Worm (Caenorhabditis elegans) whole organism, L3 larva: ENCODE data around the gene srt-68.
A peak's percentile ranks its signal among the peaks of the same experiment; 100 is the strongest.

ENCODE experiments used
- R02D3.7 ChIP-seq: fragments of 150-350 bp; optimal IDR thresholded peaks from 2 replicates; lab custom pipeline; 2014; ENCODE audit warnings: missing biosample characterization, missing genetic modification characterization
- ZK546.5 ChIP-seq: sonication (generic microtip); optimal IDR thresholded peaks from 2 replicates; lab custom pipeline; 2017; ENCODE audit warnings: missing biosample characterization, missing genetic modification characterization
- aly-2 ChIP-seq: fragments of 150-350 bp; optimal IDR thresholded peaks from 2 replicates; lab custom pipeline; 2014; ENCODE audit warnings: missing biosample characterization, missing genetic modification characterization
- ama-1 ChIP-seq: fragments of 150-350 bp; optimal IDR thresholded peaks from 2 replicates; lab custom pipeline; 2018
- ceh-16 ChIP-seq: sonication (generic microtip); optimal IDR thresholded peaks from 2 replicates; lab custom pipeline; 2017; ENCODE audit warnings: missing biosample characterization, missing genetic modification characterization
- ceh-28 ChIP-seq: fragments of 150-350 bp; optimal IDR thresholded peaks from 2 replicates; lab custom pipeline; 2014; ENCODE audit warnings: missing biosample characterization, missing genetic modification reagents, missing genetic modification characterization
- ceh-82 ChIP-seq: fragments of 150-350 bp; optimal IDR thresholded peaks from 2 replicates; lab custom pipeline; 2014; ENCODE audit warnings: missing biosample characterization, missing genetic modification characterization
- ceh-9 ChIP-seq: sonication (generic microtip); optimal IDR thresholded peaks from 2 replicates; lab custom pipeline; 2018; ENCODE audit warnings: missing biosample characterization, missing genetic modification characterization
- daf-12 ChIP-seq: fragments of 150-350 bp; optimal IDR thresholded peaks from 2 replicates; lab custom pipeline; 2014; ENCODE audit warnings: missing biosample characterization, missing genetic modification reagents, missing genetic modification characterization
- egl-27 ChIP-seq: sonication (generic microtip); optimal IDR thresholded peaks from 4 replicates; lab custom pipeline; 2017; ENCODE audit warnings: missing biosample characterization, missing genetic modification reagents, missing genetic modification characterization
- elt-1 ChIP-seq: fragments of 150-350 bp; optimal IDR thresholded peaks from 2 replicates; lab custom pipeline; 2014; ENCODE audit warnings: missing biosample characterization, missing genetic modification characterization
- elt-2 ChIP-seq: sonication (generic microtip); optimal IDR thresholded peaks from 2 replicates; lab custom pipeline; 2016; ENCODE audit warnings: missing genetic modification reagents, mild to moderate bottlenecking, missing genetic modification characterization, missing compliant biosample characterization
- elt-3 ChIP-seq, 3 experiments: fragments of 150-350 bp in 1 of 3; sonication (generic microtip) in 2 of 3; optimal IDR thresholded peaks; 2 replicates in 2 of 3; 4 replicates in 1 of 3; lab custom pipeline; 2014 to 2017; ENCODE audit warnings: missing biosample characterization in 3 of 3, missing genetic modification characterization in 3 of 3
- eor-1 ChIP-seq, 2 experiments: fragments of 150-350 bp; optimal IDR thresholded peaks; 2 replicates each; lab custom pipeline; 2014 to 2018; ENCODE audit warnings: missing biosample characterization in 2 of 2, missing genetic modification characterization in 2 of 2
- fkh-10 ChIP-seq: sonication (generic microtip); optimal IDR thresholded peaks from 2 replicates; lab custom pipeline; 2017; ENCODE audit warnings: missing biosample characterization, missing genetic modification reagents, missing genetic modification characterization
- fkh-2 ChIP-seq: fragments of 150-350 bp; optimal IDR thresholded peaks from 2 replicates; lab custom pipeline; 2014; ENCODE audit warnings: missing biosample characterization, missing genetic modification reagents, missing genetic modification characterization
- fos-1 ChIP-seq: fragments of 150-350 bp; optimal IDR thresholded peaks from 2 replicates; lab custom pipeline; 2014; ENCODE audit warnings: missing biosample characterization, missing genetic modification characterization
- hmg-11 ChIP-seq: sonication (generic microtip); optimal IDR thresholded peaks from 2 replicates; lab custom pipeline; 2016; ENCODE audit warnings: missing genetic modification characterization, missing compliant biosample characterization
- lin-15B ChIP-seq: fragments of 150-350 bp; optimal IDR thresholded peaks from 2 replicates; lab custom pipeline; 2014; ENCODE audit warnings: missing biosample characterization, missing genetic modification characterization
- lsy-12 ChIP-seq: sonication (generic microtip); optimal IDR thresholded peaks from 2 replicates; lab custom pipeline; 2016; ENCODE audit warnings: mild to moderate bottlenecking, missing genetic modification characterization, missing compliant biosample characterization
- mdl-1 ChIP-seq: fragments of 150-350 bp; optimal IDR thresholded peaks from 2 replicates; lab custom pipeline; 2014; ENCODE audit warnings: missing biosample characterization, missing genetic modification characterization
- mml-1 ChIP-seq: fragments of 150-350 bp; sonication (generic microtip); optimal IDR thresholded peaks from 3 replicates; lab custom pipeline; 2014; ENCODE audit warnings: missing biosample characterization, missing genetic modification characterization
- nfya-1 ChIP-seq: sonication (generic microtip); optimal IDR thresholded peaks from 2 replicates; lab custom pipeline; 2017; ENCODE audit warnings: missing genetic modification characterization, mild to moderate bottlenecking, missing compliant biosample characterization, antibody characterized with exemption, moderate library complexity; ENCODE audit not compliant: insufficient read depth
- nhr-11 ChIP-seq: fragments of 150-350 bp; optimal IDR thresholded peaks from 2 replicates; lab custom pipeline; 2014; ENCODE audit warnings: missing biosample characterization, missing genetic modification characterization
- nhr-23 ChIP-seq: fragments of 150-350 bp; optimal IDR thresholded peaks from 2 replicates; lab custom pipeline; 2014; ENCODE audit warnings: missing biosample characterization, missing genetic modification reagents, missing genetic modification characterization
- nhr-25 ChIP-seq: sonication (generic microtip); optimal IDR thresholded peaks from 2 replicates; lab custom pipeline; 2017; ENCODE audit warnings: missing biosample characterization, missing genetic modification characterization
- nhr-28 ChIP-seq: fragments of 150-350 bp; optimal IDR thresholded peaks from 2 replicates; lab custom pipeline; 2014; ENCODE audit warnings: missing biosample characterization, missing genetic modification characterization
- nhr-43 ChIP-seq: sonication (generic microtip); optimal IDR thresholded peaks from 2 replicates; lab custom pipeline; 2016; ENCODE audit warnings: mild to moderate bottlenecking, missing genetic modification characterization, missing compliant biosample characterization; ENCODE audit not compliant: poor library complexity, severe bottlenecking
- nhr-67 ChIP-seq: fragments of 150-350 bp; optimal IDR thresholded peaks from 2 replicates; lab custom pipeline; 2014; ENCODE audit warnings: missing biosample characterization, missing genetic modification characterization
- nhr-76 ChIP-seq: fragments of 150-350 bp; sonication (generic microtip); optimal IDR thresholded peaks from 5 replicates; lab custom pipeline; 2014; ENCODE audit warnings: missing biosample characterization, missing genetic modification characterization
- nhr-77 ChIP-seq: fragments of 150-350 bp; optimal IDR thresholded peaks from 2 replicates; lab custom pipeline; 2014; ENCODE audit warnings: missing biosample characterization, missing genetic modification characterization
- pha-4 ChIP-seq: fragments of 150-350 bp; optimal IDR thresholded peaks from 2 replicates; lab custom pipeline; 2014; ENCODE audit warnings: missing biosample characterization, missing genetic modification reagents, missing genetic modification characterization
- pqm-1 ChIP-seq: fragments of 150-350 bp; optimal IDR thresholded peaks from 2 replicates; lab custom pipeline; 2017; ENCODE audit warnings: missing biosample characterization, missing genetic modification characterization, inconsistent platforms
- sea-2 ChIP-seq: fragments of 150-350 bp; sonication (generic microtip); optimal IDR thresholded peaks from 4 replicates; lab custom pipeline; 2014; ENCODE audit warnings: missing biosample characterization, missing genetic modification reagents, missing genetic modification characterization
- snpc-4 ChIP-seq: fragments of 150-350 bp; optimal IDR thresholded peaks from 2 replicates; lab custom pipeline; 2014; ENCODE audit warnings: missing biosample characterization, missing genetic modification characterization
- unc-39 ChIP-seq: sonication (generic microtip); optimal IDR thresholded peaks from 4 replicates; lab custom pipeline; 2017; ENCODE audit warnings: missing biosample characterization, missing genetic modification characterization
- unc-62 ChIP-seq: fragments of 150-350 bp; sonication (generic microtip); optimal IDR thresholded peaks from 4 replicates; lab custom pipeline; 2014; ENCODE audit warnings: missing biosample characterization, missing genetic modification reagents, missing genetic modification characterization
- zag-1 ChIP-seq: fragments of 150-350 bp; optimal IDR thresholded peaks from 2 replicates; lab custom pipeline; 2014; ENCODE audit warnings: missing biosample characterization, missing genetic modification characterization
- ztf-11 ChIP-seq: fragments of 150-350 bp; optimal IDR thresholded peaks from 2 replicates; lab custom pipeline; 2014; ENCODE audit warnings: missing biosample characterization, missing genetic modification characterization
- ztf-4 ChIP-seq: fragments of 150-350 bp; optimal IDR thresholded peaks from 2 replicates; lab custom pipeline; 2014; ENCODE audit warnings: missing biosample characterization, missing genetic modification characterization

Gene srt-68

DNA sequence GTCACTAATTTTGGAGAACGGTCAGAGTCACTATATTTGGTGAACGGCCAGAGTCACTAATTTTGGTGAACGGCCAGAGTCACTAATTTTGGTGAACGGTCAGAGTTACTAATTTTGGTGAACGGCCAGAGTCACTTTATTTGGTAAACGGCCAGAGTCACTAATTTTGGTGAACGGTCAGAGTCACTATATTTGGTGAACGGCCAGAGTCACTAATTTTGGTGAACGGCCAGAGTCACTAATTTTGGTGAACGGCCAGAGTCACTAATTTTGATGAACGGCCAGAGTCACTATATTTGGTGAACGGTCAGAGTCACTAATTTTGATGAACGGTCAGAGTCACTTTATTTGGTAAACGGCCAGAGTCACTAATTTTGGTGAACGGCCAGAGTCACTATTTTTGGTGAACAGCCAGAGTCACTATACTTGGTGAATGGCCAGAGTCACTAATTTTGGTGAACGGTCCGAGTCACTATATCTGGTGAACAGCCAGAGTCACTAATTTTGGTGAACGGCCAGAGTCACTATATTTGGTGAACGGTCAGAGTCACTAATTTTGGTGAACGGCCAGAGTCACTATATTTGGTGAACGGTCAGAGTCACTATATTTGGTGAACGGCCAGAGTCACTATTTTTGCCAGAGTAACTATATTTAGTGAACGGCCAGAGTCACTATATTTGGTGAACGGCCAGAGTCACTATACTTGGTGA is 32.5 kb upstream of the srt-68 start:
- TF ChIP-seq lsy-12 (tag; lab: Kevin White, UChicago) (peak; percentile 67), nhr-43 (peak; percentile 10)

DNA sequence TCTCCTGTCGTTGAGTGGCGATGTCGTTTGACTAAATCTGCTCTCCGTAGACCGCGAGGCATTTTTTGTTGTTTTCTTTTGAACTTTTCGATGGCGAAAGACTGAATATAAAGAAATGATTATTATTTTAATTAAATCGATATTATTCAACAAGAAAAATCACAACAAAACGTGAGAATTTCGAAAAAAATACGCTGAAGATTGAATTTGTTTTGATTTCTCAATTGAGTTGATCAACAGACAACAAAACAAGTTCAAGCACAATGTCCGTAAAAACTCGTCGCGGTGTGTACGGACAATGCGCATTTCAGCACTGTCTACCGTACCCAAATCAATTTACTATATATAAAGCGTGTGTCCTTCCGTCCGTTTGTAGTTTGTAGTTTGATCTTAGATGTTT is 26.1 kb upstream of the srt-68 start, which contains the start of gene B0238.9:
TSS of gene B0238.9 (minus strand) at position 101 of the 400 bp plus-strand sequence.
- TF ChIP-seq nhr-11 (tag; lab: Kevin White, UChicago) (no peak), aly-2 (tag; lab: Kevin White, UChicago) (no peak), nhr-67 (tag; lab: Kevin White, UChicago) (no peak), ZK546.5 (tag; lab: Kevin White, UChicago) (no peak), lsy-12 (tag; lab: Kevin White, UChicago) (no peak), pqm-1 (tag; lab: Kevin White, UChicago) (no peak), nhr-76 (tag; lab: Kevin White, UChicago) (no peak), nhr-43 (no peak), fkh-2 (no peak)
- TF ChIP-seq, all 47 proteins: peak for 0

DNA sequence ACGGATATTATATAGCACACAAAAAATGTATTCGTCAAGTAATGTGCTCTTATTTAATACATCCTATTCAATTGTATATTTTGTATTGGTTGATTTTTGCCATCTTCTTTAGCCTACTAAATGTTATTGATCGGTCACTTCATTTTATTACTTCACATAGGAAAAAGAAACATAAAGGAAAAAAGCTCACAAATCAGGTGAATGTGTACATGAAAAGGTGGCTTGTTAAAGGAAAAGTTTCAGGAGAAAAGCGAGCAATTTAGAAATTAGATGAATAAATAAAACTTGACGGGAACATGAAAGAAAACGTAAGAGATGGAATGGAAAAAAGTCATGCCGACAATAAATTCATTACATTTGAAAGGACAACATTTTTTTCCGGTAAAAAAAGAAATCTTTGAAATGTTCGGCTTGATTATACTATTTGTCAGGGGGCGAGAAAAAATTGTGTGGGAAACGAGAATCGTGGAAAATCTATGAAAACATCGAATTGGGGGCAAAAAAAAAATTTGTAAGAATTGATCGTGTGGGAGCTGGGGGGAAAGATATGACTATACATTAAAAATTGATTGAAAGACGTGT is 23.6 kb upstream of the srt-68 start:
- peak; percentile 23 for TF ChIP-seq ama-1 (lab: Kevin White, UChicago)
- peak; percentile 39 for TF ChIP-seq nhr-43
- TF ChIP-seq fkh-10, result no peak

DNA sequence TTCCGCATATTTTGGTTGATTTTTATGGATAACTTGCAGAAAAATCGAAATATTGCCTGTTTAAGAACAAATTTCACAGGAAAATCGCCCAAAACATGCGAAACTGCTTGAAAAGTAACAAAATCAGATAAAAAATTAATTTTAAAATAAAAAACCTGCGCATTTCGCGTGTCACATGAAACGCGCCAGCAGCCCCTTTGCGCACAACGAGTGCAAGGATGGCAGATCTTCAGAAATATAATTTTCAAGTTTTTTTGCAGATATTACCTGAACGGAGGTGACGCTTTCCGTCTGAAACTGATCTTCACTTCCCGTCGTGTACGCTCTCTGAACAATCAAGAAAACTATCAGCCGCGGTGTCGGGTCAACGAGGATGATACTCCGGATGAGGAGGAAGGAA is 23.1 kb upstream of the srt-68 start:
- no peak for TF ChIP-seq R02D3.7
- TF ChIP-seq ZK546.5 (tag; lab: Kevin White, UChicago), result no peak
- TF ChIP-seq ceh-9 (tag; lab: Kevin White, UChicago), result no peak
- no peak for TF ChIP-seq ceh-16 (tag; lab: Kevin White, UChicago)
- TF ChIP-seq eor-1 (tag; optimal IDR thresholded peaks at IDR 0.05; lab: Kevin White, UChicago), result no peak
- no peak for TF ChIP-seq nhr-25 (tag; lab: Kevin White, UChicago)
- TF ChIP-seq ceh-82 (tag; lab: Kevin White, UChicago), result no peak
- no peak for TF ChIP-seq nhr-76 (tag; lab: Kevin White, UChicago)
- no peak for TF ChIP-seq hmg-11 (tag; lab: Kevin White, UChicago)
- TF ChIP-seq daf-12, result no peak
- no peak for TF ChIP-seq sea-2 (GFP tag; lab: Kevin White, UChicago)
- no peak for TF ChIP-seq elt-3 (tag; optimal IDR thresholded peaks at IDR 0.05; lab: Kevin White, UChicago)
- TF ChIP-seq egl-27 (tag; lab: Kevin White, UChicago), result no peak
- TF ChIP-seq elt-1, result no peak
- peak; percentile 9 for TF ChIP-seq elt-2
- no peak for TF ChIP-seq ztf-11
- peak; percentile 1 for TF ChIP-seq nhr-43
- no peak for TF ChIP-seq aly-2 (tag; lab: Kevin White, UChicago)
- TF ChIP-seq pha-4 (tag; lab: Kevin White, UChicago), result peak; percentile 53
- no peak for TF ChIP-seq nhr-28 (tag; lab: Kevin White, UChicago)
- TF ChIP-seq nfya-1, result peak; percentile 53
- no peak for TF ChIP-seq ztf-4 (tag; lab: Kevin White, UChicago)
- no peak for TF ChIP-seq fkh-2
- peak; percentile 64 for TF ChIP-seq lin-15B (tag; lab: Kevin White, UChicago)
- no peak for TF ChIP-seq zag-1
- no peak for TF ChIP-seq mdl-1
- TF ChIP-seq unc-39 (tag; lab: Kevin White, UChicago), result no peak
- TF ChIP-seq ama-1 (lab: Kevin White, UChicago), result no peak
- no peak for TF ChIP-seq nhr-67 (tag; lab: Kevin White, UChicago)
- no peak for TF ChIP-seq ceh-28 (tag; lab: Kevin White, UChicago)
- no peak for TF ChIP-seq nhr-77
- TF ChIP-seq fos-1 (tag; lab: Kevin White, UChicago), result no peak
- TF ChIP-seq mml-1 (tag; lab: Kevin White, UChicago), result no peak
- no peak for TF ChIP-seq snpc-4
- TF ChIP-seq unc-62 (GFP tag; lab: Kevin White, UChicago), result no peak
- peak; percentile 51 for TF ChIP-seq nhr-23
